Worm (Caenorhabditis elegans) whole organism, L3 larva: ENCODE measurements around the gene unc-53.

Source experiments
- ceh-16 ChIP-seq: sonication (generic microtip); optimal IDR thresholded peaks from 2 replicates; lab custom pipeline; 2017; ENCODE audit warnings: missing biosample characterization, missing genetic modification characterization
- ceh-28 ChIP-seq: fragments of 150-350 bp; optimal IDR thresholded peaks from 2 replicates; lab custom pipeline; 2014; ENCODE audit warnings: missing biosample characterization, missing genetic modification reagents, missing genetic modification characterization
- ceh-82 ChIP-seq: fragments of 150-350 bp; optimal IDR thresholded peaks from 2 replicates; lab custom pipeline; 2014; ENCODE audit warnings: missing biosample characterization, missing genetic modification characterization
- daf-12 ChIP-seq: fragments of 150-350 bp; optimal IDR thresholded peaks from 2 replicates; lab custom pipeline; 2014; ENCODE audit warnings: missing biosample characterization, missing genetic modification reagents, missing genetic modification characterization
- egl-27 ChIP-seq: sonication (generic microtip); optimal IDR thresholded peaks from 4 replicates; lab custom pipeline; 2017; ENCODE audit warnings: missing biosample characterization, missing genetic modification reagents, missing genetic modification characterization
- egl-5 ChIP-seq: fragments of 150-350 bp; optimal IDR thresholded peaks from 2 replicates; lab custom pipeline; 2017; ENCODE audit warnings: missing biosample characterization, missing genetic modification reagents, missing genetic modification characterization, inconsistent platforms
- elt-1 ChIP-seq: fragments of 150-350 bp; optimal IDR thresholded peaks from 2 replicates; lab custom pipeline; 2014; ENCODE audit warnings: missing biosample characterization, missing genetic modification characterization
- elt-2 ChIP-seq: sonication (generic microtip); optimal IDR thresholded peaks from 2 replicates; lab custom pipeline; 2016; ENCODE audit warnings: missing genetic modification reagents, mild to moderate bottlenecking, missing genetic modification characterization, missing compliant biosample characterization
- hmg-11 ChIP-seq: sonication (generic microtip); optimal IDR thresholded peaks from 2 replicates; lab custom pipeline; 2016; ENCODE audit warnings: missing genetic modification characterization, missing compliant biosample characterization
- jun-1 ChIP-seq: fragments of 150-350 bp; optimal IDR thresholded peaks from 2 replicates; lab custom pipeline; 2014; ENCODE audit warnings: missing biosample characterization, missing genetic modification reagents, missing genetic modification characterization
- lin-15B ChIP-seq: fragments of 150-350 bp; optimal IDR thresholded peaks from 2 replicates; lab custom pipeline; 2014; ENCODE audit warnings: missing biosample characterization, missing genetic modification characterization
- lsy-12 ChIP-seq: sonication (generic microtip); optimal IDR thresholded peaks from 2 replicates; lab custom pipeline; 2016; ENCODE audit warnings: mild to moderate bottlenecking, missing genetic modification characterization, missing compliant biosample characterization
- mml-1 ChIP-seq: fragments of 150-350 bp; sonication (generic microtip); optimal IDR thresholded peaks from 3 replicates; lab custom pipeline; 2014; ENCODE audit warnings: missing biosample characterization, missing genetic modification characterization
- nhr-12 ChIP-seq: fragments of 150-350 bp; optimal IDR thresholded peaks from 2 replicates; lab custom pipeline; 2014; ENCODE audit warnings: missing biosample characterization, missing genetic modification characterization
- nhr-23 ChIP-seq: fragments of 150-350 bp; optimal IDR thresholded peaks from 2 replicates; lab custom pipeline; 2014; ENCODE audit warnings: missing biosample characterization, missing genetic modification reagents, missing genetic modification characterization
- nhr-237 ChIP-seq: fragments of 150-350 bp; optimal IDR thresholded peaks from 2 replicates; lab custom pipeline; 2014; ENCODE audit warnings: missing biosample characterization, missing genetic modification characterization
- nhr-25 ChIP-seq: sonication (generic microtip); optimal IDR thresholded peaks from 2 replicates; lab custom pipeline; 2017; ENCODE audit warnings: missing biosample characterization, missing genetic modification characterization
- nhr-28 ChIP-seq: fragments of 150-350 bp; optimal IDR thresholded peaks from 2 replicates; lab custom pipeline; 2014; ENCODE audit warnings: missing biosample characterization, missing genetic modification characterization
- nhr-43 ChIP-seq: sonication (generic microtip); optimal IDR thresholded peaks from 2 replicates; lab custom pipeline; 2016; ENCODE audit warnings: mild to moderate bottlenecking, missing genetic modification characterization, missing compliant biosample characterization; ENCODE audit not compliant: poor library complexity, severe bottlenecking
- nhr-67 ChIP-seq: fragments of 150-350 bp; optimal IDR thresholded peaks from 2 replicates; lab custom pipeline; 2014; ENCODE audit warnings: missing biosample characterization, missing genetic modification characterization
- nhr-76 ChIP-seq: fragments of 150-350 bp; sonication (generic microtip); optimal IDR thresholded peaks from 5 replicates; lab custom pipeline; 2014; ENCODE audit warnings: missing biosample characterization, missing genetic modification characterization
- nhr-77 ChIP-seq: fragments of 150-350 bp; optimal IDR thresholded peaks from 2 replicates; lab custom pipeline; 2014; ENCODE audit warnings: missing biosample characterization, missing genetic modification characterization
- pha-4 ChIP-seq: fragments of 150-350 bp; optimal IDR thresholded peaks from 2 replicates; lab custom pipeline; 2014; ENCODE audit warnings: missing biosample characterization, missing genetic modification reagents, missing genetic modification characterization
- pqm-1 ChIP-seq: fragments of 150-350 bp; optimal IDR thresholded peaks from 2 replicates; lab custom pipeline; 2017; ENCODE audit warnings: missing biosample characterization, missing genetic modification characterization, inconsistent platforms
- sea-2 ChIP-seq: fragments of 150-350 bp; sonication (generic microtip); optimal IDR thresholded peaks from 4 replicates; lab custom pipeline; 2014; ENCODE audit warnings: missing biosample characterization, missing genetic modification reagents, missing genetic modification characterization
- skn-1 ChIP-seq: fragments of 150-350 bp; optimal IDR thresholded peaks from 2 replicates; lab custom pipeline; 2014; ENCODE audit warnings: missing biosample characterization, missing genetic modification characterization
- snpc-4 ChIP-seq: fragments of 150-350 bp; optimal IDR thresholded peaks from 2 replicates; lab custom pipeline; 2014; ENCODE audit warnings: missing biosample characterization, missing genetic modification characterization
- tbx-2 ChIP-seq: sonication (generic microtip); optimal IDR thresholded peaks from 2 replicates; lab custom pipeline; 2016; ENCODE audit warnings: mild to moderate bottlenecking, missing genetic modification characterization, missing compliant biosample characterization
- unc-39 ChIP-seq: sonication (generic microtip); optimal IDR thresholded peaks from 4 replicates; lab custom pipeline; 2017; ENCODE audit warnings: missing biosample characterization, missing genetic modification characterization
- unc-62 ChIP-seq: fragments of 150-350 bp; sonication (generic microtip); optimal IDR thresholded peaks from 4 replicates; lab custom pipeline; 2014; ENCODE audit warnings: missing biosample characterization, missing genetic modification reagents, missing genetic modification characterization
- zag-1 ChIP-seq: fragments of 150-350 bp; optimal IDR thresholded peaks from 2 replicates; lab custom pipeline; 2014; ENCODE audit warnings: missing biosample characterization, missing genetic modification characterization

unc-53 gene

ce11 chrII:11076550-11076949 lies 12.7 kb downstream of the unc-53 start:
- TF ChIP-seq nhr-25 (tag; lab: Kevin White, UChicago) = peak; percentile 12
- TF ChIP-seq sea-2 = no peak
- no peak for TF ChIP-seq mml-1 (tag; lab: Kevin White, UChicago)
- no peak for TF ChIP-seq nhr-43 (tag; lab: Kevin White, UChicago)
- peak; percentile 82 for TF ChIP-seq elt-1 (tag; lab: Kevin White, UChicago)
- no peak for TF ChIP-seq ceh-16 (tag; lab: Kevin White, UChicago)
- no peak for TF ChIP-seq nhr-23 (tag; lab: Kevin White, UChicago)
- TF ChIP-seq, all 47 proteins: peak for 2

ce11 chrII:11072565-11072964 lies 16.7 kb downstream of the unc-53 start:
- TF ChIP-seq daf-12 (tag; lab: Kevin White, UChicago) = no peak
- TF ChIP-seq nhr-28 (tag; lab: Kevin White, UChicago) = no peak
- TF ChIP-seq ceh-16 (tag; lab: Kevin White, UChicago) = no peak
- no peak for TF ChIP-seq egl-27 (tag; lab: Kevin White, UChicago)
- TF ChIP-seq nhr-77 (tag; lab: Kevin White, UChicago) = no peak
- TF ChIP-seq elt-1 (tag; lab: Kevin White, UChicago) = no peak
- TF ChIP-seq ceh-82 (tag; lab: Kevin White, UChicago) = no peak
- TF ChIP-seq, all 47 proteins: peak for 0

- no peak for TF ChIP-seq ceh-28 (tag; lab: Kevin White, UChicago)
- TF ChIP-seq ceh-82 (tag; lab: Kevin White, UChicago) = no peak
- no peak for TF ChIP-seq pqm-1 (tag; lab: Kevin White, UChicago)
- TF ChIP-seq nhr-67 = no peak
- TF ChIP-seq elt-1 (tag; lab: Kevin White, UChicago) = no peak
- TF ChIP-seq snpc-4 (tag; lab: Kevin White, UChicago) = no peak
- no peak for TF ChIP-seq unc-39
- no peak for TF ChIP-seq egl-27 (tag; lab: Kevin White, UChicago)
- TF ChIP-seq daf-12 (tag; lab: Kevin White, UChicago) = no peak
- no peak for TF ChIP-seq skn-1 (tag; lab: Kevin White, UChicago)
- TF ChIP-seq lin-15B (tag; lab: Kevin White, UChicago) = no peak
- TF ChIP-seq nhr-12 (tag; lab: Kevin White, UChicago) = no peak
- no peak for TF ChIP-seq sea-2
- TF ChIP-seq egl-5 (tag; lab: Kevin White, UChicago) = no peak
- no peak for TF ChIP-seq tbx-2 (tag; lab: Kevin White, UChicago)
- TF ChIP-seq nhr-77 (tag; lab: Kevin White, UChicago) = no peak
- TF ChIP-seq unc-62 (GFP tag; lab: Kevin White, UChicago) = no peak
- no peak for TF ChIP-seq nhr-76 (tag; lab: Kevin White, UChicago)
- no peak for TF ChIP-seq elt-2 (tag; lab: Kevin White, UChicago)
- TF ChIP-seq nhr-237 (tag; lab: Kevin White, UChicago) = no peak
Observed at ce11 chrII:11064191-11064695, 25.0 kb downstream of the unc-53 start.

ce11 chrII:11057256-11057655 lies 32.0 kb downstream of the unc-53 start:
- TF ChIP-seq daf-12 (tag; lab: Kevin White, UChicago) = no peak
- TF ChIP-seq nhr-23 (tag; lab: Kevin White, UChicago) = peak; percentile 30

DNA sequence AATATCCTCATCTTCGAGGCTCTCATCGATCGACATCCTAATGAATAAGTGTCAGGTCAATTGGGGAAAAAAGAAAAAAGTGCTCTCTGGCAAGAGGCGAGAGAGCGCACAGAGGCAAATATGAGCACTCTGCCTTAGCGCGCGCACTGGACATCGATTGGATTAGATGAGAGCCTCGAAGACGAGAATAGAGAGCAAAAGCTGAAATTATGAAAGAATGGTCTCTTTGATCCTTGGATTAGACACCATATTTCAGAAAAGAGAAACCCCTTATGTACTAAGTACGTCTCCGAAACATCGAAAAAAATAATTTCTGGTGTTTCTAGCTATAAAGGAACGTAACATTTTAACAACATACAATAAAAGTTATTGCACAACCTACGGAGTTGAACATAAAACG lies 34.0 kb downstream of the unc-53 start, which contains the start of gene F45E10.2:
F45E10.2 (minus strand) TSS at position 101 of the 400 bp plus-strand sequence.
- TF ChIP-seq zag-1 (tag; lab: Kevin White, UChicago) = no peak
- no peak for TF ChIP-seq skn-1 (tag; lab: Kevin White, UChicago)
- no peak for TF ChIP-seq lsy-12 (tag; lab: Kevin White, UChicago)
- TF ChIP-seq ceh-82 (tag; lab: Kevin White, UChicago) = no peak
- no peak for TF ChIP-seq pqm-1 (tag; lab: Kevin White, UChicago)
- TF ChIP-seq nhr-76 (tag; lab: Kevin White, UChicago) = no peak
- TF ChIP-seq nhr-77 (tag; lab: Kevin White, UChicago) = no peak
- TF ChIP-seq hmg-11 (tag; lab: Kevin White, UChicago) = no peak
- no peak for TF ChIP-seq sea-2
- no peak for TF ChIP-seq snpc-4 (tag; lab: Kevin White, UChicago)
- no peak for TF ChIP-seq mml-1 (tag; lab: Kevin White, UChicago)
- no peak for TF ChIP-seq pha-4 (tag; lab: Kevin White, UChicago)
- TF ChIP-seq nhr-12 (tag; lab: Kevin White, UChicago) = no peak
- no peak for TF ChIP-seq daf-12 (tag; lab: Kevin White, UChicago)
- TF ChIP-seq ceh-16 (tag; lab: Kevin White, UChicago) = no peak
- TF ChIP-seq jun-1 = no peak
